Worm (Caenorhabditis elegans): ENCODE measurements around the gene zyg-9.

- TF ChIP-seq snpc-4 (tag; optimal IDR thresholded peaks at IDR 0.05) = no peak
- TF ChIP-seq sem-2 (GFP tag; optimal IDR thresholded peaks at IDR 0.05) = no peak
- TF ChIP-seq flh-1 (GFP tag; optimal IDR thresholded peaks at IDR 0.05) = no peak
- TF ChIP-seq nhr-28 (tag; optimal IDR thresholded peaks at IDR 0.05) = no peak
- no peak for TF ChIP-seq nhr-2 (tag; optimal IDR thresholded peaks at IDR 0.05)
- TF ChIP-seq lsy-2 (tag; optimal IDR thresholded peaks at IDR 0.05) = no peak
- no peak for TF ChIP-seq ces-1 (GFP tag; optimal IDR thresholded peaks at IDR 0.05)
- no peak for TF ChIP-seq bed-3 (GFP tag; optimal IDR thresholded peaks at IDR 0.05)
- no peak for TF ChIP-seq elt-3 (tag; optimal IDR thresholded peaks at IDR 0.05)
Measured at ce11 chrII:8411002-8411401, 46.6 kb upstream of the zyg-9 start.

Data from whole organism, mixed stage, embryonic.